Fruit fly (Drosophila melanogaster): Measurements from ENCODE around the gene Jhbp2.

dm6 chr3R:5010153-5010552 is 49.0 kb upstream of the Jhbp2 start:
- TF ChIP-seq Myc (optimal IDR thresholded peaks at IDR 0.05) (no peak), ttk (optimal IDR thresholded peaks at IDR 0.05) (no peak), psq (optimal IDR thresholded peaks at IDR 0.05) (no peak), insv (optimal IDR thresholded peaks at IDR 0.05) (no peak), h (optimal IDR thresholded peaks at IDR 0.05) (no peak), Sin3A (optimal IDR thresholded peaks at IDR 0.05) (no peak)
